Fruit fly (Drosophila melanogaster) whole organism, embryonic: ENCODE results near the gene CG9992.

ENCODE experiments used
- Blimp-1 ChIP-seq: fragments of 200-800 bp; sonication (Bioruptor generic); optimal IDR thresholded peaks from 3 replicates; lab custom pipeline; 2018; ENCODE audit warnings: missing biosample characterization, missing genetic modification characterization, mild to moderate bottlenecking, moderate library complexity, missing genetic modification reagents
- CG10147 ChIP-seq: fragments of 200-800 bp; sonication (Bioruptor generic); optimal IDR thresholded peaks from 2 replicates; lab custom pipeline; 2019; ENCODE audit warnings: missing biosample characterization, mild to moderate bottlenecking, missing genetic modification characterization, moderate library complexity
- CG10431 ChIP-seq: fragments of 200-800 bp; sonication (Bioruptor generic); optimal IDR thresholded peaks from 3 replicates; lab custom pipeline; 2018; ENCODE audit warnings: missing biosample characterization, mild to moderate bottlenecking, missing genetic modification characterization
- CG11456 ChIP-seq: fragments of 200-800 bp; sonication (Bioruptor generic); IDR thresholded peaks from 3 replicates; pipeline ENCODE4 v1.3.6; 2022; ENCODE audit warnings: missing biosample characterization, missing genetic modification characterization
- CG12391 ChIP-seq: fragments of 200-800 bp; sonication (Bioruptor generic); optimal IDR thresholded peaks from 3 replicates; lab custom pipeline; 2018; ENCODE audit warnings: missing biosample characterization, mild to moderate bottlenecking, missing genetic modification characterization, moderate library complexity
- CG14441 ChIP-seq: fragments of 200-800 bp; sonication (Bioruptor generic); IDR thresholded peaks from 2 replicates; pipeline ENCODE4 v1.3.6; 2022; ENCODE audit warnings: missing biosample characterization, missing genetic modification characterization
- CG14710 ChIP-seq: fragments of 200-800 bp; sonication (Bioruptor generic); optimal IDR thresholded peaks from 3 replicates; lab custom pipeline; 2019; ENCODE audit warnings: missing biosample characterization, mild to moderate bottlenecking, missing genetic modification characterization, moderate library complexity
- CG15514 ChIP-seq: fragments of 200-800 bp; sonication (Bioruptor generic); optimal IDR thresholded peaks from 3 replicates; lab custom pipeline; 2017; ENCODE audit warnings: missing biosample characterization, missing genetic modification characterization, mild to moderate bottlenecking, moderate library complexity, missing genetic modification reagents
- CG17328 ChIP-seq: fragments of 200-800 bp; sonication (Bioruptor generic); IDR thresholded peaks from 2 replicates; pipeline ENCODE4 v1.3.6; 2022; ENCODE audit warnings: missing biosample characterization, missing genetic modification characterization
- CG18599 ChIP-seq: fragments of 200-800 bp; sonication (Bioruptor generic); optimal IDR thresholded peaks from 3 replicates; lab custom pipeline; 2017; ENCODE audit warnings: missing biosample characterization, missing genetic modification characterization, mild to moderate bottlenecking, moderate library complexity, missing genetic modification reagents
- CG18764 ChIP-seq: fragments of 200-800 bp; sonication (Bioruptor generic); optimal IDR thresholded peaks from 3 replicates; lab custom pipeline; 2016; ENCODE audit warnings: missing biosample characterization, missing genetic modification characterization
- CG32772 ChIP-seq: fragments of 200-800 bp; sonication (Bioruptor generic); IDR thresholded peaks from 2 replicates; pipeline ENCODE4 v1.3.6; 2022; ENCODE audit warnings: missing biosample characterization, missing genetic modification characterization
- CG3995 ChIP-seq: fragments of 200-800 bp; sonication (Bioruptor generic); optimal IDR thresholded peaks from 3 replicates; lab custom pipeline; 2016; ENCODE audit warnings: missing biosample characterization, missing genetic modification characterization
- CG42726 ChIP-seq: fragments of 200-800 bp; sonication (Bioruptor generic); IDR thresholded peaks from 2 replicates; pipeline ENCODE4 v1.3.6; 2022; ENCODE audit warnings: missing biosample characterization, missing genetic modification characterization; ENCODE audit not compliant: partially characterized antibody
- CG6272 ChIP-seq: fragments of 200-800 bp; sonication (Bioruptor generic); IDR thresholded peaks from 2 replicates; pipeline ENCODE4 v1.3.6; 2022; ENCODE audit warnings: missing biosample characterization, missing genetic modification characterization
- CG6654 ChIP-seq: fragments of 200-800 bp; sonication (Bioruptor generic); optimal IDR thresholded peaks from 2 replicates; lab custom pipeline; 2017; ENCODE audit warnings: missing biosample characterization, mild to moderate bottlenecking, missing genetic modification characterization
- CG6765 ChIP-seq: fragments of 200-800 bp; sonication (Bioruptor generic); optimal IDR thresholded peaks from 3 replicates; lab custom pipeline; 2017; ENCODE audit warnings: missing biosample characterization, mild to moderate bottlenecking, missing genetic modification characterization
- CG6791 ChIP-seq: fragments of 200-800 bp; sonication (Bioruptor generic); IDR thresholded peaks from 3 replicates; pipeline ENCODE4 v1.3.6; 2022; ENCODE audit warnings: missing biosample characterization, missing genetic modification characterization; ENCODE audit not compliant: partially characterized antibody
- Dll ChIP-seq: fragments of 200-800 bp; sonication (Bioruptor generic); IDR thresholded peaks from 4 replicates; pipeline ENCODE4 v1.3.6; 2022; ENCODE audit warnings: missing biosample characterization, missing genetic modification characterization; ENCODE audit not compliant: partially characterized antibody
- Dp ChIP-seq: fragments of 200-800 bp; sonication (Bioruptor generic); optimal IDR thresholded peaks from 2 replicates; lab custom pipeline; 2018; ENCODE audit warnings: missing biosample characterization, mild to moderate bottlenecking, missing genetic modification characterization, moderate library complexity
- E2f1 ChIP-seq: fragments of 200-800 bp; sonication (Bioruptor generic); IDR thresholded peaks from 2 replicates; pipeline ENCODE4 v1.3.6; 2022; ENCODE audit warnings: missing biosample characterization, missing genetic modification characterization
- Elba2 ChIP-seq: fragments of 200-800 bp; sonication (Bioruptor generic); optimal IDR thresholded peaks from 3 replicates; lab custom pipeline; 2016; ENCODE audit warnings: missing biosample characterization, missing genetic modification characterization
- Fer1 ChIP-seq: fragments of 200-800 bp; sonication (Bioruptor generic); optimal IDR thresholded peaks from 2 replicates; lab custom pipeline; 2017; ENCODE audit warnings: missing biosample characterization, mild to moderate bottlenecking, missing genetic modification characterization
- H2.0 ChIP-seq: fragments of 200-800 bp; sonication (Bioruptor generic); IDR thresholded peaks from 2 replicates; pipeline ENCODE4 v1.3.6; 2022; ENCODE audit warnings: missing biosample characterization, missing genetic modification characterization
- Hand ChIP-seq: fragments of 200-800 bp; sonication (Bioruptor generic); optimal IDR thresholded peaks from 2 replicates; lab custom pipeline; 2017; ENCODE audit warnings: mild to moderate bottlenecking, missing biosample characterization, missing genetic modification reagents, missing genetic modification characterization
- HmgZ ChIP-seq: fragments of 200-800 bp; sonication (Bioruptor generic); optimal IDR thresholded peaks from 2 replicates; lab custom pipeline; 2018; ENCODE audit warnings: missing biosample characterization, mild to moderate bottlenecking, missing genetic modification characterization
- Lim3 ChIP-seq: fragments of 200-800 bp; sonication (Bioruptor generic); IDR thresholded peaks from 2 replicates; pipeline ENCODE4 v1.3.6; 2022; ENCODE audit warnings: missing biosample characterization, missing genetic modification characterization
- Optix ChIP-seq: fragments of 200-800 bp; sonication (Bioruptor generic); IDR thresholded peaks from 3 replicates; pipeline ENCODE4 v1.3.6; 2022; ENCODE audit warnings: missing biosample characterization, missing genetic modification characterization
- Tbp ChIP-seq: fragments of >200 bp; optimal IDR thresholded peaks from 2 replicates; lab custom pipeline; 2018; ENCODE audit warnings: missing biosample characterization, missing genetic modification characterization
- Trl ChIP-seq, 3 experiments: fragments of >200 bp in 2 of 3; fragments of 200-800 bp in 1 of 3; sonication (Bioruptor generic) in 1 of 3; optimal IDR thresholded peaks; 2 replicates in 1 of 3; 3 replicates in 2 of 3; lab custom pipeline; 2016 to 2017; ENCODE audit warnings: missing biosample characterization in 1 of 3, missing genetic modification characterization in 1 of 3
- Xrp1 ChIP-seq: fragments of 200-800 bp; sonication (Bioruptor generic); IDR thresholded peaks from 2 replicates; pipeline ENCODE4 v1.3.6; 2022; ENCODE audit warnings: missing biosample characterization, missing genetic modification characterization
- YL-1 ChIP-seq: fragments of 200-800 bp; sonication (Bioruptor generic); optimal IDR thresholded peaks from 3 replicates; lab custom pipeline; 2017; ENCODE audit warnings: missing biosample characterization, mild to moderate bottlenecking, missing genetic modification characterization
- abd-A ChIP-seq: fragments of 200-800 bp; sonication (Bioruptor generic); optimal IDR thresholded peaks from 3 replicates; lab custom pipeline; 2019; ENCODE audit warnings: missing biosample characterization, mild to moderate bottlenecking, missing genetic modification characterization, moderate library complexity
- bigmax ChIP-seq: fragments of 200-800 bp; sonication (Bioruptor generic); optimal IDR thresholded peaks from 2 replicates; lab custom pipeline; 2018; ENCODE audit warnings: missing biosample characterization, mild to moderate bottlenecking, missing genetic modification characterization
- cad ChIP-seq: fragments of >200 bp; optimal IDR thresholded peaks from 2 replicates; lab custom pipeline; 2017; ENCODE audit warnings: missing biosample characterization, missing genetic modification characterization
- dati ChIP-seq: fragments of 200-800 bp; sonication (Bioruptor generic); IDR thresholded peaks from 2 replicates; pipeline ENCODE4 v1.3.6; 2022; ENCODE audit warnings: missing biosample characterization, missing genetic modification characterization
- dpn ChIP-seq, 2 experiments: fragments of 200-800 bp; sonication (Bioruptor generic); optimal IDR thresholded peaks; 3 replicates each; lab custom pipeline; 2016; ENCODE audit warnings: missing biosample characterization in 2 of 2, missing genetic modification characterization in 2 of 2
- ewg ChIP-seq: fragments of 200-800 bp; sonication (Bioruptor generic); optimal IDR thresholded peaks from 3 replicates; lab custom pipeline; 2017; ENCODE audit warnings: mild to moderate bottlenecking, missing biosample characterization, missing genetic modification reagents, missing genetic modification characterization
- otp ChIP-seq: fragments of 200-800 bp; sonication (Bioruptor generic); IDR thresholded peaks from 3 replicates; pipeline ENCODE4, ENCODE4 v1.3.6; 2022; ENCODE audit warnings: missing biosample characterization, missing genetic modification characterization
- pho ChIP-seq: fragments of 200-800 bp; sonication (Bioruptor generic); optimal IDR thresholded peaks from 2 replicates; lab custom pipeline; 2016; ENCODE audit warnings: missing biosample characterization, missing genetic modification characterization
- phol ChIP-seq: fragments of 200-800 bp; sonication (Bioruptor generic); optimal IDR thresholded peaks from 3 replicates; lab custom pipeline; 2018; ENCODE audit warnings: missing biosample characterization, mild to moderate bottlenecking, missing genetic modification characterization, moderate library complexity
- pzg ChIP-seq: fragments of 200-800 bp; sonication (Bioruptor generic); optimal IDR thresholded peaks from 3 replicates; lab custom pipeline; 2018; ENCODE audit warnings: missing biosample characterization, mild to moderate bottlenecking, missing genetic modification characterization, moderate library complexity
- ranshi ChIP-seq: fragments of 200-800 bp; sonication (Bioruptor generic); IDR thresholded peaks from 2 replicates; pipeline ENCODE4 v1.3.6; 2022; ENCODE audit warnings: missing biosample characterization, missing genetic modification characterization
- sim ChIP-seq: fragments of 200-800 bp; sonication (Bioruptor generic); IDR thresholded peaks from 2 replicates; pipeline ENCODE4 v1.3.6; 2022; ENCODE audit warnings: missing biosample characterization, missing genetic modification characterization
- sisA ChIP-seq: fragments of 200-800 bp; sonication (Bioruptor generic); IDR thresholded peaks from 2 replicates; pipeline ENCODE4 v1.3.6; 2022; ENCODE audit warnings: missing biosample characterization, missing genetic modification characterization
- stwl ChIP-seq: fragments of 200-800 bp; sonication (Bioruptor generic); optimal IDR thresholded peaks from 3 replicates; lab custom pipeline; 2018; ENCODE audit warnings: missing biosample characterization, mild to moderate bottlenecking, missing genetic modification characterization, moderate library complexity
- tup ChIP-seq: fragments of 200-800 bp; sonication (Bioruptor generic); optimal IDR thresholded peaks from 2 replicates; lab custom pipeline; 2016; ENCODE audit warnings: missing biosample characterization, mild to moderate bottlenecking, missing genetic modification characterization, moderate library complexity
- unc-4 ChIP-seq: fragments of 200-800 bp; sonication (Bioruptor generic); IDR thresholded peaks from 2 replicates; pipeline ENCODE4 v1.3.6; 2022; ENCODE audit warnings: missing biosample characterization, missing genetic modification characterization; ENCODE audit not compliant: partially characterized antibody

Gene CG9992

DNA sequence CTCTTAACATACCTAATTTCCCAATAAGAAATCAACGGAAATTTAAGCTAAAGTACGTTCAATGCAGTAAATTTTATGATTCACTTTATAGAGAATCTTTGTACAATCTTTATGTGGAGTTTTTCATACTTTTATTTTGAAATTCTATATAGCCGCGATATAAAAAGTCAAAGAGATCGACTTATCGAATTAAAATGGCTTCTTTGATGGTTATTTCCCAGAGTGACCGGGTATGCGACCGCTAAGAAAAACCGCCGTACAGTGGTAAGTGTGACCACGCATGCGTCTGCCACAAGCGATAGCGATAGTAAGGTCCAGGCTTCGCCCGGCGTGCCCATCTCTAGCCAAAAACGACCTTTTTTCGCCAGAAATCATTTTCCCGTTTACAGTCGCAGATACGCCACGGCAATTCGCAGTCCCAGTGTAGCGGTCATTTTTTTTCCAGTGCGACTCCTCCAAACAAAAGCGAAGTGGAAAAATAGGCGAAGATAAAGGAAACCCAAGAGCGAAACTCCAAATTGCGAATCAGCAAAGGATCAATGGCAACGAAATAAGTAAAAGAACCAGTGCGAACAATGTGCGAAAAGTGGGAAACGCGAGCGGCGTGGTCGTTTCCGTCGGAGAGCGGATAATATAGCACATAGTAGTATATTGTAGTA, 37.9 kb upstream of the CG9992 start, which contains the start of gene hang (continued):
- TF ChIP-seq CG18764 (GFP tag; lab: Kevin White, UChicago) (no peak), Blimp-1 (GFP tag; lab: Kevin White, UChicago) (peak; percentile 34), tup (GFP tag; lab: Kevin White, UChicago) (no peak), CG17328 (peak; percentile 38), ewg (GFP tag; lab: Kevin White, UChicago) (peak; percentile 94), pzg (GFP tag; lab: Kevin White, UChicago) (peak; percentile 92), sim (GFP tag; lab: Robert Waterston, UW) (no peak), Lim3 (GFP tag; lab: Robert Waterston, UW) (no peak), Xrp1 (GFP tag; lab: Robert Waterston, UW) (no peak), stwl (tag; lab: Kevin White, UChicago) (peak; percentile 31), CG6791 (GFP tag; lab: Robert Waterston, UW) (peak; percentile 89), phol (tag; lab: Kevin White, UChicago) (peak; percentile 94), YL-1 (GFP tag; lab: Kevin White, UChicago) (peak; percentile 39), CG14441 (GFP tag; lab: Robert Waterston, UW) (peak; percentile 49), Hand (GFP tag; lab: Kevin White, UChicago) (peak; percentile 40), unc-4 (GFP tag; lab: Robert Waterston, UW) (peak; percentile 71), HmgZ (peak; percentile 34), cad (no peak), sisA (0 out of 2 replicates have a peak, but pooled peaks have one; percentile 17), Dll (GFP tag; lab: Robert Waterston, UW) (peak; percentile 66; the same call in 3 of the 4 replicates), CG12391 (tag; lab: Kevin White, UChicago) (peak; percentile 7), Tbp (GFP tag; lab: Kevin White, UChicago) (peak; percentile 41), Optix (GFP tag; lab: Robert Waterston, UW) (no peak), CG18599 (GFP tag; lab: Kevin White, UChicago) (peak; percentile 65), dati (GFP tag; lab: Robert Waterston, UW) (no peak), CG6272 (GFP tag; lab: Robert Waterston, UW) (peak; percentile 27; the same call in 1 of the 2 replicates), ranshi (GFP tag; lab: Robert Waterston, UW) (0 out of 2 replicates have a peak, but pooled peaks have one; percentile 4), CG6654 (GFP tag; lab: Kevin White, UChicago) (no peak), CG14710 (peak; percentile 93), otp (GFP tag; lab: Robert Waterston, UW) (peak; percentile 8; the same call in 1 of the 3 replicates), abd-A (tag; lab: Kevin White, UChicago) (no peak), CG15514 (GFP tag; lab: Kevin White, UChicago) (peak; percentile 82), Dp (peak; percentile 70), H2.0 (GFP tag; lab: Robert Waterston, UW) (peak; percentile 28; the same call in 1 of the 2 replicates), CG32772 (GFP tag; lab: Robert Waterston, UW) (no peak), CG10431 (GFP tag; lab: Kevin White, UChicago) (peak; percentile 41), Fer1 (GFP tag; lab: Kevin White, UChicago) (peak; percentile 73), Elba2 (GFP tag; lab: Kevin White, UChicago) (peak; percentile 35), pho (GFP tag; lab: Kevin White, UChicago) (no peak), CG3995 (GFP tag; lab: Kevin White, UChicago) (peak; percentile 24), bigmax (GFP tag; lab: Kevin White, UChicago) (peak; percentile 52), CG6765 (peak; percentile 64), CG42726 (GFP tag; lab: Robert Waterston, UW) (peak; percentile 87), E2f1 (GFP tag; lab: Robert Waterston, UW) (peak; percentile 28; the same call in 1 of the 2 replicates), CG11456 (peak; percentile 70), CG10147 (GFP tag; lab: Kevin White, UChicago) (peak; percentile 27), Trl (optimal IDR thresholded peaks at IDR 0.05; lab: Kevin White, UChicago) (no peak), Trl (GFP tag; optimal IDR thresholded peaks at IDR 0.05; lab: Kevin White, UChicago) (peak; percentile 29), dpn (GFP tag; optimal IDR thresholded peaks at IDR 0.05; lab: Kevin White, UChicago) (peak; percentile 28 to 36)
